Worm (Caenorhabditis elegans): ENCODE measurements around the gene ula-1.

ula-1 gene

ce11 chrIII:4909938-4910337 is 10.2 kb downstream of the ula-1 start, which contains the start of gene F26F4.12:
Gene F26F4.12, minus strand, starts transcription at chrIII:4910038.
- no peak for TF ChIP-seq nhr-77 (tag; optimal IDR thresholded peaks at IDR 0.05)
- no peak for TF ChIP-seq rbr-2 (tag; optimal IDR thresholded peaks at IDR 0.05)
- TF ChIP-seq hmg-1.1 (GFP tag; IDR thresholded peaks at IDR 0.05), result no peak
- no peak for TF ChIP-seq tra-1 (GFP tag; IDR thresholded peaks at IDR 0.05)
- TF ChIP-seq php-3 (GFP tag; IDR thresholded peaks at IDR 0.05), result no peak
- no peak for TF ChIP-seq zfp-2 (tag; optimal IDR thresholded peaks at IDR 0.05)
- TF ChIP-seq ama-1 (optimal IDR thresholded peaks at IDR 0.05), result no peak
- no peak for TF ChIP-seq lin-38 (GFP tag; IDR thresholded peaks at IDR 0.05)
- no peak for TF ChIP-seq lin-15B (tag; optimal IDR thresholded peaks at IDR 0.05)
- TF ChIP-seq arid-1 (GFP tag; conservative IDR thresholded peaks at IDR 0.05), result no peak
- no peak for TF ChIP-seq nhr-48 (tag; optimal IDR thresholded peaks at IDR 0.05)
- no peak for TF ChIP-seq fkh-10 (GFP tag; optimal IDR thresholded peaks at IDR 0.05)
- TF ChIP-seq pha-4 (GFP tag; IDR thresholded peaks at IDR 0.05), result no peak
- TF ChIP-seq pha-4 (tag; optimal IDR thresholded peaks at IDR 0.05), result no peak
- no peak for TF ChIP-seq zfp-3 (GFP tag; conservative IDR thresholded peaks at IDR 0.05)
- TF ChIP-seq daf-16 (GFP tag; optimal IDR thresholded peaks at IDR 0.05), result no peak
- TF ChIP-seq daf-16 (tag; optimal IDR thresholded peaks at IDR 0.05), result no peak

ce11 chrIII:4906896-4907295 is 13.2 kb downstream of the ula-1 start, which contains the start of gene rom-1:
Gene rom-1, plus strand, starts transcription at chrIII:4907196.
- TF ChIP-seq set-16 (GFP tag; IDR thresholded peaks at IDR 0.05) (no peak), mdt-29 (GFP tag; IDR thresholded peaks at IDR 0.05) (no peak), nhr-237 (tag; optimal IDR thresholded peaks at IDR 0.05) (no peak), nhr-41 (GFP tag; IDR thresholded peaks at IDR 0.05) (no peak), arid-1 (GFP tag; conservative IDR thresholded peaks at IDR 0.05) (no peak), lin-39 (tag; optimal IDR thresholded peaks at IDR 0.05) (no peak)

- TF ChIP-seq daf-16 (GFP tag; optimal IDR thresholded peaks at IDR 0.05) (no peak), daf-16 (tag; optimal IDR thresholded peaks at IDR 0.05) (peak; percentile 16), spr-3 (GFP tag; optimal IDR thresholded peaks at IDR 0.05) (no peak), tag-97 (GFP tag; IDR thresholded peaks at IDR 0.05) (no peak), mes-2 (tag; optimal IDR thresholded peaks at IDR 0.05; ENCODE audit: poor library complexity, severe bottlenecking) (peak; percentile 22), dpl-1 (GFP tag; optimal IDR thresholded peaks at IDR 0.05) (peak; percentile 25), ztf-11 (tag; optimal IDR thresholded peaks at IDR 0.05) (no peak), lir-3 (tag; optimal IDR thresholded peaks at IDR 0.05) (no peak), mep-1 (tag; optimal IDR thresholded peaks at IDR 0.05) (no peak), hmg-1.1 (GFP tag; IDR thresholded peaks at IDR 0.05) (no peak), R02D3.7 (tag; optimal IDR thresholded peaks at IDR 0.05) (no peak), snpc-4 (tag; optimal IDR thresholded peaks at IDR 0.05) (no peak), madf-5 (GFP tag; IDR thresholded peaks at IDR 0.05) (no peak), dve-1 (tag; optimal IDR thresholded peaks at IDR 0.05; ENCODE audit: insufficient read depth) (peak; percentile 35), mdt-29 (GFP tag; IDR thresholded peaks at IDR 0.05) (no peak), lin-1 (GFP tag; IDR thresholded peaks at IDR 0.05) (no peak), nhr-102 (tag; optimal IDR thresholded peaks at IDR 0.05) (no peak), mxl-2 (GFP tag; conservative IDR thresholded peaks at IDR 0.05) (no peak), ceh-32 (tag; optimal IDR thresholded peaks at IDR 0.05; ENCODE audit: poor library complexity) (no peak), mdl-1 (tag; optimal IDR thresholded peaks at IDR 0.05) (no peak), zfp-2 (tag; optimal IDR thresholded peaks at IDR 0.05) (no peak), aly-2 (tag; optimal IDR thresholded peaks at IDR 0.05) (no peak), aha-1 (tag) (no peak), F44E2.7 (GFP tag; IDR thresholded peaks at IDR 0.05) (no peak), unc-39 (tag; optimal IDR thresholded peaks at IDR 0.05) (no peak), zag-1 (tag; optimal IDR thresholded peaks at IDR 0.05) (no peak), T26A8.4 (GFP tag; IDR thresholded peaks at IDR 0.05) (no peak), nhr-42 (GFP tag; IDR thresholded peaks at IDR 0.05) (no peak), duxl-1 (tag; optimal IDR thresholded peaks at IDR 0.05; ENCODE audit: poor library complexity) (no peak), nhr-28 (tag; optimal IDR thresholded peaks at IDR 0.05) (peak; percentile 75), lsy-2 (tag; optimal IDR thresholded peaks at IDR 0.05) (no peak), ama-1 (optimal IDR thresholded peaks at IDR 0.05) (no peak), snpc-1.2 (GFP tag; IDR thresholded peaks at IDR 0.05) (no peak), daf-19 (GFP tag; conservative IDR thresholded peaks at IDR 0.05) (no peak)
These were observed 13.8 kb downstream of the ula-1 start for ce11 chrIII:4906365-4906764.
